Fruit fly (Drosophila melanogaster) whole organism, embryonic: Measurements from ENCODE around the gene gfzf.

Experiments
- Adf1 ChIP-seq: fragments of 200-800 bp; sonication (Bioruptor generic); IDR thresholded peaks from 2 replicates; pipeline ENCODE4 v1.3.6; 2022; ENCODE audit warnings: missing biosample characterization, missing genetic modification characterization
- Atf6 ChIP-seq: fragments of 200-800 bp; sonication (Bioruptor generic); IDR thresholded peaks from 2 replicates; pipeline ENCODE4 v1.3.6; 2022; ENCODE audit warnings: missing biosample characterization, missing genetic modification characterization
- Bdp1 ChIP-seq: fragments of 200-800 bp; sonication (Bioruptor generic); optimal IDR thresholded peaks from 3 replicates; lab custom pipeline; 2016; ENCODE audit warnings: missing biosample characterization, missing genetic modification characterization
- CG11398 ChIP-seq: fragments of 200-800 bp; sonication (Bioruptor generic); optimal IDR thresholded peaks from 2 replicates; lab custom pipeline; 2016; ENCODE audit warnings: missing biosample characterization, missing genetic modification characterization
- CG1233 ChIP-seq: fragments of 200-800 bp; sonication (Bioruptor generic); optimal IDR thresholded peaks from 4 replicates; lab custom pipeline; 2018; ENCODE audit warnings: missing biosample characterization, mild to moderate bottlenecking, missing genetic modification characterization
- CG14050 ChIP-seq: fragments of 200-800 bp; sonication (Bioruptor generic); IDR thresholded peaks from 3 replicates; pipeline ENCODE4 v1.3.6; 2022; ENCODE audit warnings: missing biosample characterization, missing genetic modification characterization
- CG16779 ChIP-seq: fragments of 200-800 bp; sonication (Bioruptor generic); IDR thresholded peaks from 2 replicates; pipeline ENCODE4 v1.3.6; 2022; ENCODE audit warnings: missing biosample characterization, missing genetic modification characterization
- CG16813 ChIP-seq: fragments of 200-800 bp; sonication (Bioruptor generic); IDR thresholded peaks from 3 replicates; pipeline ENCODE4 v1.3.6; 2022; ENCODE audit warnings: missing biosample characterization, missing genetic modification characterization; ENCODE audit not compliant: partially characterized antibody
- CG17186 ChIP-seq: fragments of 200-800 bp; sonication (Bioruptor generic); optimal IDR thresholded peaks from 3 replicates; lab custom pipeline; 2017; ENCODE audit warnings: missing biosample characterization, missing genetic modification reagents, missing genetic modification characterization
- CG17359 ChIP-seq: fragments of 200-800 bp; sonication (Bioruptor generic); optimal IDR thresholded peaks from 3 replicates; lab custom pipeline; 2018; ENCODE audit warnings: missing biosample characterization, mild to moderate bottlenecking, missing genetic modification characterization, moderate library complexity
- CG2875 ChIP-seq: fragments of 200-800 bp; sonication (Bioruptor generic); optimal IDR thresholded peaks from 2 replicates; lab custom pipeline; 2017; ENCODE audit warnings: missing biosample characterization, mild to moderate bottlenecking, missing genetic modification characterization, missing genetic modification reagents
- CG30020 ChIP-seq: fragments of 200-800 bp; optimal IDR thresholded peaks from 2 replicates; lab custom pipeline; 2019; ENCODE audit warnings: missing biosample characterization, mild to moderate bottlenecking, missing genetic modification characterization, moderate library complexity
- CG31441 ChIP-seq: fragments of 200-800 bp; sonication (Bioruptor generic); IDR thresholded peaks from 2 replicates; pipeline ENCODE4 v1.3.6; 2022; ENCODE audit warnings: missing biosample characterization, missing genetic modification characterization
- CG3163 ChIP-seq: fragments of 200-800 bp; sonication (Bioruptor generic); optimal IDR thresholded peaks from 3 replicates; lab custom pipeline; 2016; ENCODE audit warnings: missing biosample characterization, missing genetic modification characterization
- CG32532 ChIP-seq: fragments of 200-800 bp; sonication (Bioruptor generic); IDR thresholded peaks from 2 replicates; pipeline ENCODE4 v1.3.6; 2022; ENCODE audit warnings: missing biosample characterization, missing genetic modification characterization
- CG3281 ChIP-seq: fragments of 200-800 bp; sonication (Bioruptor generic); optimal IDR thresholded peaks from 3 replicates; lab custom pipeline; 2017; ENCODE audit warnings: missing biosample characterization, mild to moderate bottlenecking, missing genetic modification characterization
- CG33557 ChIP-seq: fragments of 200-800 bp; sonication (Bioruptor generic); optimal IDR thresholded peaks from 2 replicates; lab custom pipeline; 2019; ENCODE audit warnings: missing biosample characterization, mild to moderate bottlenecking, missing genetic modification characterization, moderate library complexity
- CG3407 ChIP-seq: fragments of 200-800 bp; sonication (Bioruptor generic); optimal IDR thresholded peaks from 2 replicates; lab custom pipeline; 2018; ENCODE audit warnings: missing biosample characterization, mild to moderate bottlenecking, missing genetic modification characterization
- CG4360 ChIP-seq: fragments of 200-800 bp; sonication (Bioruptor generic); IDR thresholded peaks from 2 replicates; pipeline ENCODE4 v1.3.6; 2022; ENCODE audit warnings: missing biosample characterization, missing genetic modification characterization
- CG6654 ChIP-seq: fragments of 200-800 bp; sonication (Bioruptor generic); optimal IDR thresholded peaks from 2 replicates; lab custom pipeline; 2017; ENCODE audit warnings: missing biosample characterization, mild to moderate bottlenecking, missing genetic modification characterization
- CG6813 ChIP-seq: fragments of 200-800 bp; sonication (Bioruptor generic); optimal IDR thresholded peaks from 2 replicates; lab custom pipeline; 2017; ENCODE audit warnings: missing biosample characterization, missing genetic modification characterization, mild to moderate bottlenecking, moderate library complexity, missing genetic modification reagents
- CG7786 ChIP-seq: fragments of 200-800 bp; sonication (Bioruptor generic); optimal IDR thresholded peaks from 2 replicates; lab custom pipeline; 2016; ENCODE audit warnings: missing biosample characterization, missing genetic modification characterization
- CG8388 ChIP-seq: fragments of 200-800 bp; sonication (Bioruptor generic); optimal IDR thresholded peaks from 2 replicates; lab custom pipeline; 2019; ENCODE audit warnings: missing biosample characterization, mild to moderate bottlenecking, missing genetic modification characterization, moderate library complexity
- CG8478 ChIP-seq: fragments of >200 bp; optimal IDR thresholded peaks from 2 replicates; lab custom pipeline; 2018
- CG9727 ChIP-seq: fragments of 200-800 bp; sonication (Bioruptor generic); optimal IDR thresholded peaks from 3 replicates; lab custom pipeline; 2017; ENCODE audit warnings: missing biosample characterization, mild to moderate bottlenecking, missing genetic modification characterization
- CTCF ChIP-seq: fragments of 200-800 bp; sonication (Bioruptor generic); optimal IDR thresholded peaks from 2 replicates; lab custom pipeline; 2017; ENCODE audit warnings: missing biosample characterization, mild to moderate bottlenecking, missing genetic modification characterization, moderate library complexity
- CoRest ChIP-seq: fragments of 200-800 bp; sonication (Bioruptor generic); optimal IDR thresholded peaks from 3 replicates; lab custom pipeline; 2018; ENCODE audit warnings: missing biosample characterization, mild to moderate bottlenecking, missing genetic modification characterization, moderate library complexity
- D19A ChIP-seq: fragments of 200-800 bp; optimal IDR thresholded peaks from 3 replicates; lab custom pipeline; 2019; ENCODE audit warnings: missing biosample characterization, mild to moderate bottlenecking, missing genetic modification characterization, moderate library complexity
- Dip3 ChIP-seq: fragments of 200-800 bp; sonication (Bioruptor generic); optimal IDR thresholded peaks from 3 replicates; lab custom pipeline; 2016; ENCODE audit warnings: missing biosample characterization, missing genetic modification characterization
- Hmr ChIP-seq: fragments of 200-800 bp; sonication (Bioruptor generic); optimal IDR thresholded peaks from 3 replicates; lab custom pipeline; 2017; ENCODE audit warnings: mild to moderate bottlenecking, missing biosample characterization, missing genetic modification reagents, missing genetic modification characterization
- Hr3 ChIP-seq: fragments of 200-800 bp; sonication (Bioruptor generic); optimal IDR thresholded peaks from 3 replicates; lab custom pipeline; 2016; ENCODE audit warnings: missing biosample characterization, missing genetic modification characterization
- Opbp ChIP-seq: fragments of 200-800 bp; sonication (Bioruptor generic); IDR thresholded peaks from 3 replicates; pipeline ENCODE4 v1.3.6; 2022; ENCODE audit warnings: missing biosample characterization, missing genetic modification characterization; ENCODE audit not compliant: partially characterized antibody
- Poxn ChIP-seq: fragments of 200-800 bp; sonication (Bioruptor generic); IDR thresholded peaks from 2 replicates; pipeline ENCODE4 v1.3.6; 2022; ENCODE audit warnings: missing biosample characterization, missing genetic modification characterization
- Six4 ChIP-seq: fragments of 200-800 bp; sonication (Bioruptor generic); optimal IDR thresholded peaks from 2 replicates; lab custom pipeline; 2016; ENCODE audit warnings: missing biosample characterization, missing genetic modification characterization
- Vsx1 ChIP-seq: fragments of 200-800 bp; sonication (Bioruptor generic); optimal IDR thresholded peaks from 2 replicates; lab custom pipeline; 2017; ENCODE audit warnings: missing biosample characterization, mild to moderate bottlenecking, missing genetic modification characterization, missing genetic modification reagents
- amos ChIP-seq: fragments of 200-800 bp; sonication (Bioruptor generic); IDR thresholded peaks from 2 replicates; pipeline ENCODE4 v1.3.6; 2022; ENCODE audit warnings: missing biosample characterization, missing genetic modification characterization; ENCODE audit not compliant: partially characterized antibody
- cad ChIP-seq: fragments of >200 bp; optimal IDR thresholded peaks from 2 replicates; lab custom pipeline; 2017; ENCODE audit warnings: missing biosample characterization, missing genetic modification characterization
- cato ChIP-seq: fragments of 200-800 bp; sonication (Bioruptor generic); optimal IDR thresholded peaks from 2 replicates; lab custom pipeline; 2016; ENCODE audit warnings: missing biosample characterization, missing genetic modification characterization, borderline replicate concordance
- cg ChIP-seq: fragments of 200-800 bp; sonication (Bioruptor generic); optimal IDR thresholded peaks from 3 replicates; lab custom pipeline; 2019; ENCODE audit warnings: missing biosample characterization, mild to moderate bottlenecking, missing genetic modification characterization, moderate library complexity
- chif ChIP-seq, 2 experiments: fragments of 200-800 bp; sonication (Bioruptor generic); optimal IDR thresholded peaks; 3 replicates each; lab custom pipeline; 2016; ENCODE audit warnings: missing biosample characterization in 2 of 2, missing genetic modification characterization in 2 of 2
- fru ChIP-seq: fragments of >200 bp; optimal IDR thresholded peaks from 2 replicates; lab custom pipeline; 2017
- hth ChIP-seq: fragments of >200 bp; optimal IDR thresholded peaks from 2 replicates; lab custom pipeline; 2017; ENCODE audit warnings: inconsistent platforms
- jing ChIP-seq: fragments of 200-800 bp; sonication (Bioruptor generic); optimal IDR thresholded peaks from 2 replicates; lab custom pipeline; 2018; ENCODE audit warnings: missing biosample characterization, mild to moderate bottlenecking, missing genetic modification characterization
- lbe ChIP-seq: fragments of 200-800 bp; sonication (Bioruptor generic); optimal IDR thresholded peaks from 2 replicates; lab custom pipeline; 2016; ENCODE audit warnings: missing biosample characterization, mild to moderate bottlenecking, missing genetic modification characterization
- lilli ChIP-seq: fragments of 200-800 bp; sonication (Bioruptor generic); optimal IDR thresholded peaks from 3 replicates; lab custom pipeline; 2016; ENCODE audit warnings: missing biosample characterization, missing genetic modification characterization
- lmd ChIP-seq: fragments of 200-800 bp; sonication (Bioruptor generic); IDR thresholded peaks from 2 replicates; pipeline ENCODE4 v1.3.6; 2022; ENCODE audit warnings: missing biosample characterization, missing genetic modification characterization
- nau ChIP-seq: fragments of 200-800 bp; sonication (Bioruptor generic); optimal IDR thresholded peaks from 3 replicates; lab custom pipeline; 2017; ENCODE audit warnings: missing biosample characterization, mild to moderate bottlenecking, missing genetic modification characterization, missing genetic modification reagents
- pnt ChIP-seq: fragments of 200-800 bp; sonication (Bioruptor generic); optimal IDR thresholded peaks from 3 replicates; lab custom pipeline; 2016; ENCODE audit warnings: missing biosample characterization, missing genetic modification characterization
- sc ChIP-seq, 3 experiments: fragments of >200 bp in 2 of 3; fragments of 200-800 bp in 1 of 3; sonication (Bioruptor generic) in 1 of 3; optimal IDR thresholded peaks; 2 replicates in 2 of 3; 3 replicates in 1 of 3; lab custom pipeline; 2017; ENCODE audit warnings: mild to moderate bottlenecking in 1 of 3, missing biosample characterization in 1 of 3, missing genetic modification characterization in 1 of 3, missing genetic modification reagents in 1 of 3
- schlank ChIP-seq: fragments of 200-800 bp; sonication (Bioruptor generic); optimal IDR thresholded peaks from 2 replicates; lab custom pipeline; 2018; ENCODE audit warnings: missing biosample characterization, mild to moderate bottlenecking, missing genetic modification characterization
- sob ChIP-seq: fragments of 200-800 bp; sonication (Bioruptor generic); IDR thresholded peaks from 2 replicates; pipeline ENCODE4 v1.3.6; 2022; ENCODE audit warnings: missing biosample characterization, missing genetic modification characterization

Gene gfzf

DNA sequence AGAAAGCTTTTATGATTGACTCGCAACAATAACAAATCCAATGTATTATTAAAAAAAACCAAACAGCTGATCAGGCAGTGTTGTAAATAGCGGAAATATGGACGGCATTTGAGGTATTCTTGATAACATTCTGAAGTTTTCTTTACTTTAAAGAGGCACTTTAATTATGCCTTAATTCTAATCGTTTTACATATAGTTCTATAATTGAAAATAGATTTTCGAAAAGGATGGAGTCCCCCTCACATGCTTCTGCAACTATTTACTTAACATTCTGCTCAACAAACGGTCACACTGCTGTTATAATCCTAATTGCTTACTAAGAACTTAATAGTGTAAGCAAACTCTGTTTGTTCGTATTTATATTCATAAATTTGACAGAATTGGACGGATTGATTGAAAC is 22.8 kb downstream of the gfzf start, which contains the start of gene CG10068 (continued):
- TF ChIP-seq sc (optimal IDR thresholded peaks at IDR 0.05; lab: Kevin White, UChicago): no peak
- peak; percentile 69 for TF ChIP-seq sc (GFP tag; optimal IDR thresholded peaks at IDR 0.05; lab: Kevin White, UChicago)
- TF ChIP-seq CTCF (GFP tag; lab: Kevin White, UChicago): peak; percentile 62
- no peak for TF ChIP-seq Poxn (GFP tag; lab: Robert Waterston, UW)
- TF ChIP-seq CG7786 (GFP tag; lab: Kevin White, UChicago): peak; percentile 81
- peak; percentile 93 for TF ChIP-seq lilli
- peak; percentile 87 for TF ChIP-seq CG8388
- TF ChIP-seq lmd (GFP tag; lab: Robert Waterston, UW): peak; percentile 85
- TF ChIP-seq pnt (GFP tag; lab: Kevin White, UChicago): peak; percentile 72
- peak; percentile 84 for TF ChIP-seq nau (GFP tag; lab: Kevin White, UChicago)
- peak; percentile 87 for TF ChIP-seq Hmr (GFP tag; lab: Kevin White, UChicago)
- peak; percentile 89 for TF ChIP-seq Atf6 (GFP tag; lab: Robert Waterston, UW)
- TF ChIP-seq CG17359 (tag; lab: Kevin White, UChicago): peak; percentile 90
- peak; percentile 45 for TF ChIP-seq schlank
- TF ChIP-seq Opbp (GFP tag; lab: Robert Waterston, UW): no peak
- peak; percentile 79 for TF ChIP-seq CG3407
- peak; percentile 80; the same call in 1 of the 2 replicates for TF ChIP-seq CG16779 (GFP tag; lab: Robert Waterston, UW)
- TF ChIP-seq CG3281: peak; percentile 82
- TF ChIP-seq CG3163 (GFP tag; lab: Kevin White, UChicago): peak; percentile 71
- peak; percentile 83 for TF ChIP-seq D19A (tag; lab: Kevin White, UChicago)
- peak; percentile 88 for TF ChIP-seq CoRest (tag; lab: Kevin White, UChicago)
- peak; percentile 87 for TF ChIP-seq Six4 (GFP tag; lab: Kevin White, UChicago)
- no peak for TF ChIP-seq CG8478
- TF ChIP-seq cato (GFP tag; lab: Kevin White, UChicago): peak; percentile 64
- TF ChIP-seq cg (GFP tag; lab: Kevin White, UChicago): no peak
- no peak for TF ChIP-seq amos (GFP tag; lab: Robert Waterston, UW)
- no peak for TF ChIP-seq hth (lab: Kevin White, UChicago)
- TF ChIP-seq CG33557: peak; percentile 79
- peak; percentile 92 for TF ChIP-seq CG9727 (GFP tag; lab: Kevin White, UChicago)
- TF ChIP-seq Vsx1 (GFP tag; lab: Kevin White, UChicago): peak; percentile 72
- TF ChIP-seq CG4360 (GFP tag; lab: Robert Waterston, UW): peak; percentile 68
- TF ChIP-seq CG11398 (GFP tag; lab: Kevin White, UChicago): peak; percentile 85
- peak; percentile 81 for TF ChIP-seq lbe (GFP tag; lab: Kevin White, UChicago)
- TF ChIP-seq Hr3: peak; percentile 77
- peak; percentile 88 for TF ChIP-seq sob
- peak; percentile 91 for TF ChIP-seq CG32532 (GFP tag; lab: Robert Waterston, UW)
- peak; percentile 88 for TF ChIP-seq Dip3 (GFP tag; lab: Kevin White, UChicago)
- TF ChIP-seq Adf1 (GFP tag; lab: Robert Waterston, UW): peak; percentile 53; the same call in 1 of the 2 replicates
- peak; percentile 72 for TF ChIP-seq jing (GFP tag; lab: Kevin White, UChicago)
- TF ChIP-seq CG6813 (GFP tag; lab: Kevin White, UChicago): peak; percentile 74
- TF ChIP-seq CG16813: peak; percentile 38; the same call in 1 of the 3 replicates
- no peak for TF ChIP-seq fru (lab: Kevin White, UChicago)
- peak; percentile 56 for TF ChIP-seq CG6654 (GFP tag; lab: Kevin White, UChicago)
- peak; percentile 72 for TF ChIP-seq CG17186
- peak; percentile 77 for TF ChIP-seq CG2875 (GFP tag; lab: Kevin White, UChicago)
- TF ChIP-seq CG1233: peak; percentile 84
- TF ChIP-seq CG14050 (GFP tag; lab: Robert Waterston, UW): peak; percentile 89
- peak; percentile 83 to 87 for TF ChIP-seq chif (GFP tag; optimal IDR thresholded peaks at IDR 0.05; lab: Kevin White, UChicago)
- TF ChIP-seq Bdp1: peak; percentile 90
- peak; percentile 88 for TF ChIP-seq CG31441
- no peak for TF ChIP-seq cad (GFP tag; lab: Kevin White, UChicago)
- peak; percentile 78 for TF ChIP-seq CG30020 (tag; lab: Kevin White, UChicago)
